Fruit fly (Drosophila melanogaster): ENCODE measurements around the gene CG15646.

DNA sequence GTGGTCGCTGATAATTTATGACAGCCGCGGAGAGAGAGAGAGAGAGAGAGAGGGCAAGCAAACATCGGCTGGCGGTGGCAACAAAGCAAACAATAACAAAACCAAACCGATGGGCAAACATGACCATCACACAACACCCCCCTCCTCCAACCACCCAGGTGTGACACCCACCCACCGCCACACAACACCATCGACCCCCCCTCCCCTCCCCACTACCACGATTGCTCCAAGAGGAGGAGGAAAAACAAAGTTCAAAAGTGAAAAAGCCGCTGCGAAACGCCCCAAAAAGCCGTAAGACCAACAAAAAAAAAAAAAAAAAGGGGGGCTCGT, 51.2 kb downstream of the CG15646 start:
- TF ChIP-seq Sin3A (optimal IDR thresholded peaks at IDR 0.05) (no peak), psq (optimal IDR thresholded peaks at IDR 0.05) (no peak), h (optimal IDR thresholded peaks at IDR 0.05) (no peak), ttk (optimal IDR thresholded peaks at IDR 0.05) (no peak), insv (optimal IDR thresholded peaks at IDR 0.05) (no peak)
